Worm (Caenorhabditis elegans) whole organism, late embryonic: Measurements from ENCODE around the gene npp-23.

Experiments used
- ceh-45 ChIP-seq: fragments of 200-800 bp; sonication (Bioruptor generic); IDR thresholded peaks from 2 replicates; pipeline ENCODE4 v1.3.6; 2022; ENCODE audit warnings: missing genetic modification reagents, missing genetic modification characterization, missing compliant biosample characterization
- dmd-4 ChIP-seq: sonication (generic microtip); optimal IDR thresholded peaks from 2 replicates; lab custom pipeline; 2016; ENCODE audit warnings: borderline replicate concordance, missing genetic modification characterization, missing compliant biosample characterization
- pag-3 ChIP-seq: sonication (generic microtip); optimal IDR thresholded peaks from 2 replicates; lab custom pipeline; 2016; ENCODE audit warnings: missing compliant biosample characterization, missing genetic modification characterization, borderline replicate concordance
- pat-9 ChIP-seq: fragments of 200-800 bp; sonication (Bioruptor generic); optimal IDR thresholded peaks from 2 replicates; lab custom pipeline; 2018; ENCODE audit warnings: mild to moderate bottlenecking, missing genetic modification characterization, moderate library complexity, missing compliant biosample characterization

DNA sequence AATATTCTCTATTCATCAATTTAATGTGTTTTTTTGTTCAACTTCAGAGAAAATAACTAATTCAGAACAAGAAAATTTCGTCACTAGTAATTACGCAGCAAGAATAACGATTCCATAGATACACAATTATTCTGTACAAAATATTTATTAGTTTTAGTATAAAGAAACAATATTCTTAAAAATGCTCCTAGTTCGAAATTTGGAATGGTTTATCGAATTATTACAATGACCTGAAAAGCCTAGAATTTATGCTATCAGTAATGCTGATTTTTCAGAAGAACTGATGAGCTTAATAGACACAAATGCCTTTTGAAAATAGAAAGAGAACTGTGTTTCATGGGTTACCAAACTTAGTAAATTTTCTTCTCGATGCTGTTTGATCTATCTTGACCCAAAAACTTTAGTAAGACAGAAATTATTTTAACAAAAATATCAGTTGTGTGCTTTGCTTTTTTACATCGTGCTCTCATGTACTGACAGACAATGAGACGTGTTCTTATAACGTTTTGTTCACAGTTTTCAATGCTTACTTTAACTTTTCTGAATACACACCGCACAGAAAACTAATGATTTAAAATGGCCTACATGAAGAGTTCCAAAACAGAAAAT lies 43.4 kb downstream of the npp-23 start:
- no peak for TF ChIP-seq pag-3
- no peak for TF ChIP-seq dmd-4 (tag; lab: Kevin White, UChicago)
- TF ChIP-seq pat-9 (tag; lab: Kevin White, UChicago), result no peak
- TF ChIP-seq ceh-45, result no peak
